Worm (Caenorhabditis elegans) whole organism, mixed stage, embryonic: ENCODE measurements around the gene ZK84.4.

Experiments used
- bed-3 ChIP-seq: fragments of 200-800 bp; sonication (Bioruptor generic); optimal IDR thresholded peaks from 3 replicates; lab custom pipeline; 2018; ENCODE audit warnings: mild to moderate bottlenecking, missing genetic modification characterization, moderate library complexity, missing compliant biosample characterization
- blmp-1 ChIP-seq: fragments of 150-350 bp; optimal IDR thresholded peaks from 2 replicates; lab custom pipeline; 2014; ENCODE audit warnings: missing biosample characterization, missing genetic modification characterization
- ceh-43 ChIP-seq: fragments of 200-800 bp; sonication (Bioruptor generic); optimal IDR thresholded peaks from 2 replicates; lab custom pipeline; 2018; ENCODE audit warnings: mild to moderate bottlenecking, missing genetic modification characterization, moderate library complexity, missing compliant biosample characterization
- ceh-83 ChIP-seq: fragments of 200-800 bp; sonication (Bioruptor generic); optimal IDR thresholded peaks from 2 replicates; lab custom pipeline; 2018; ENCODE audit warnings: mild to moderate bottlenecking, missing genetic modification characterization, missing compliant biosample characterization
- ces-1 ChIP-seq: fragments of 150-350 bp; optimal IDR thresholded peaks from 2 replicates; lab custom pipeline; 2014; ENCODE audit warnings: missing biosample characterization, missing genetic modification reagents, missing genetic modification characterization
- elt-1 ChIP-seq: sonication (generic microtip); optimal IDR thresholded peaks from 2 replicates; lab custom pipeline; 2017; ENCODE audit warnings: missing genetic modification characterization, mild to moderate bottlenecking, missing compliant biosample characterization, antibody characterized with exemption, moderate library complexity, borderline replicate concordance; ENCODE audit not compliant: insufficient read depth
- elt-3 ChIP-seq: fragments of 150-350 bp; optimal IDR thresholded peaks from 2 replicates; lab custom pipeline; 2014; ENCODE audit warnings: missing biosample characterization, missing genetic modification characterization
- ham-2 ChIP-seq: fragments of 200-800 bp; sonication (Bioruptor generic); optimal IDR thresholded peaks from 2 replicates; lab custom pipeline; 2018; ENCODE audit warnings: mild to moderate bottlenecking, missing genetic modification characterization, missing compliant biosample characterization
- hlh-1 ChIP-seq: fragments of 150-350 bp; optimal IDR thresholded peaks from 2 replicates; lab custom pipeline; 2014; ENCODE audit warnings: missing biosample characterization, missing genetic modification reagents, missing genetic modification characterization
- lin-13 ChIP-seq: fragments of 150-350 bp; optimal IDR thresholded peaks from 2 replicates; lab custom pipeline; 2014; ENCODE audit warnings: missing biosample characterization, missing genetic modification characterization
- lin-32 ChIP-seq: fragments of 200-800 bp; sonication (Bioruptor generic); optimal IDR thresholded peaks from 2 replicates; lab custom pipeline; 2018; ENCODE audit warnings: mild to moderate bottlenecking, missing genetic modification characterization, missing compliant biosample characterization
- mab-5 ChIP-seq: fragments of 150-350 bp; optimal IDR thresholded peaks from 2 replicates; lab custom pipeline; 2014; ENCODE audit warnings: missing biosample characterization, missing genetic modification characterization
- mep-1 ChIP-seq: fragments of 150-350 bp; optimal IDR thresholded peaks from 2 replicates; lab custom pipeline; 2017; ENCODE audit warnings: missing biosample characterization, missing genetic modification reagents, missing genetic modification characterization, inconsistent platforms
- mls-2 ChIP-seq: sonication (generic microtip); optimal IDR thresholded peaks from 2 replicates; lab custom pipeline; 2016; ENCODE audit warnings: mild to moderate bottlenecking, missing genetic modification characterization, moderate library complexity, missing compliant biosample characterization
- nhr-2 ChIP-seq: fragments of 150-350 bp; optimal IDR thresholded peaks from 2 replicates; lab custom pipeline; 2014; ENCODE audit warnings: missing biosample characterization, missing genetic modification characterization
- nhr-237 ChIP-seq: fragments of 150-350 bp; optimal IDR thresholded peaks from 2 replicates; lab custom pipeline; 2014; ENCODE audit warnings: missing biosample characterization, missing genetic modification characterization
- nhr-28 ChIP-seq: fragments of 150-350 bp; optimal IDR thresholded peaks from 2 replicates; lab custom pipeline; 2014; ENCODE audit warnings: missing biosample characterization, missing genetic modification characterization
- nhr-76 ChIP-seq: sonication (generic microtip); optimal IDR thresholded peaks from 2 replicates; lab custom pipeline; 2017; ENCODE audit warnings: missing biosample characterization, missing genetic modification characterization
- pha-4 ChIP-seq: fragments of 150-350 bp; optimal IDR thresholded peaks from 2 replicates; lab custom pipeline; 2018; ENCODE audit warnings: missing biosample characterization, missing genetic modification reagents, missing genetic modification characterization
- sem-2 ChIP-seq: fragments of 200-800 bp; sonication (Bioruptor generic); optimal IDR thresholded peaks from 2 replicates; lab custom pipeline; 2018; ENCODE audit warnings: mild to moderate bottlenecking, missing genetic modification characterization, missing compliant biosample characterization
- snpc-4 ChIP-seq: fragments of 150-350 bp; optimal IDR thresholded peaks from 2 replicates; lab custom pipeline; 2014; ENCODE audit warnings: missing biosample characterization, missing genetic modification characterization
- sptf-1 ChIP-seq: sonication (generic microtip); optimal IDR thresholded peaks from 2 replicates; lab custom pipeline; 2017; ENCODE audit warnings: mild to moderate bottlenecking, missing genetic modification characterization, moderate library complexity, missing compliant biosample characterization
- tbx-8 ChIP-seq: fragments of 200-800 bp; sonication (Bioruptor generic); optimal IDR thresholded peaks from 2 replicates; lab custom pipeline; 2018; ENCODE audit warnings: mild to moderate bottlenecking, missing genetic modification characterization, moderate library complexity, missing compliant biosample characterization
- unc-39 ChIP-seq: fragments of 150-350 bp; optimal IDR thresholded peaks from 2 replicates; lab custom pipeline; 2014; ENCODE audit warnings: missing biosample characterization, missing genetic modification characterization
- unc-62 ChIP-seq: fragments of 150-350 bp; optimal IDR thresholded peaks from 2 replicates; lab custom pipeline; 2014; ENCODE audit warnings: missing biosample characterization, missing genetic modification reagents, missing genetic modification characterization
- zip-8 ChIP-seq: fragments of 150-350 bp; optimal IDR thresholded peaks from 2 replicates; lab custom pipeline; 2014; ENCODE audit warnings: missing biosample characterization, missing genetic modification characterization
- ztf-11 ChIP-seq: fragments of 150-350 bp; optimal IDR thresholded peaks from 2 replicates; lab custom pipeline; 2014; ENCODE audit warnings: missing biosample characterization, missing genetic modification characterization

The ZK84.4 gene

DNA sequence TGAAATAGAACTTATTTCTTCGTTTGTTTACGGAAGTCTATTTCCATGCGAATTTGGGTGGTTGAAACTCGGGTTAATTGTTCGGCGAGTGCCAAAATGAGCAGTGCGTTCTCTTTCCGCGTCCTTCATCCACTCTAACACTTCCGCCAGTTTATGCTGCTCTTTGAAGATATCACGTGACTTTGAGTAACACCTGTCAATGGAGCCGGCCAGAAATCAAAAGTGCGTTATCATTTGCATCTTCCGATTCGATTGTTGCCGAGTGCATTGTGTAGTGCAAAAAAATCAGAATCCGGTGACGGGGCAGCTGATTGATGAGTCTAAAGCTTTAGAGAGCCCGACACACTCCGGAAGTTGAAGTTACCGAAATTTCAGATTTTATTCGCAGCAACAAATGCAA lies 7.8 kb downstream of the ZK84.4 start:
- no peak for TF ChIP-seq zip-8 (tag; lab: Kevin White, UChicago)
- no peak for TF ChIP-seq nhr-237 (tag; lab: Kevin White, UChicago)
- TF ChIP-seq mep-1 (tag; lab: Kevin White, UChicago) = no peak
- no peak for TF ChIP-seq ceh-43 (GFP tag; lab: Kevin White, UChicago)
- TF ChIP-seq hlh-1 (tag; lab: Kevin White, UChicago) = peak; percentile 51
- no peak for TF ChIP-seq mab-5 (tag; lab: Kevin White, UChicago)
- no peak for TF ChIP-seq pha-4
- TF ChIP-seq unc-62 (GFP tag; lab: Kevin White, UChicago) = peak; percentile 58

ce11 chrII:6000136-6000535 lies 8.7 kb downstream of the ZK84.4 start, which contains the start of gene ins-6:
ins-6 (plus strand) TSS chrII:6000436.
- TF ChIP-seq ceh-83 (no peak), elt-1 (no peak), nhr-2 (tag; lab: Kevin White, UChicago) (no peak), tbx-8 (GFP tag; lab: Kevin White, UChicago) (no peak), snpc-4 (tag; lab: Kevin White, UChicago) (no peak), elt-3 (no peak)

DNA sequence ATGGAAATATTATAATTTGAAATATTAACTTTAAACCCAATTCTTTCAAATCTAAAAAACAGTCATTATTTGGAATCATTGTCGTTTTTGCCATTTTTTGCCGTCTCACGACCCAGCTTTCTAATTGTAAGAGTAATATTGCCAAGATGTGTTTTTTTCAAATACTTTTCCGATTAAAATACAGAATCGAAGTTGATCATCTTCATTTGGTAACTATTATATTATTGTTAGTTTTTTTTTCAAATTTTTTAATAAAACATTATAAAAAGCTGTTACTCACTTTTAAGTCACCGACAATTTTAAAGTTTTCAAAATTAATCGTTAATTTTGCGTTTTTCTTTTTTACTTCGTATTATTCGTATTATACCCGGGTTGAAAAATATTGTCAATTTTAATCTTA lies 11.5 kb downstream of the ZK84.4 start, which contains the start of gene ins-5:
TSS of gene ins-5 (plus strand) at position 301 of the 400 bp plus-strand sequence.
- TF ChIP-seq hlh-1 (tag; lab: Kevin White, UChicago) = no peak
- no peak for TF ChIP-seq sem-2
- no peak for TF ChIP-seq nhr-28 (tag; lab: Kevin White, UChicago)
- TF ChIP-seq, all 35 proteins: peak for 0

ce11 chrII:5996066-5996465 lies 12.7 kb downstream of the ZK84.4 start, which contains the start of gene ins-4:
ins-4 (plus strand) TSS chrII:5996366.
- TF ChIP-seq ces-1 (GFP tag; lab: Kevin White, UChicago) (no peak), lin-13 (no peak), hlh-1 (tag; lab: Kevin White, UChicago) (no peak), ham-2 (no peak), sptf-1 (tag; lab: Kevin White, UChicago) (no peak), unc-39 (no peak), elt-3 (no peak), ceh-83 (no peak), ztf-11 (tag; lab: Kevin White, UChicago) (no peak), blmp-1 (no peak), nhr-76 (tag; lab: Kevin White, UChicago) (no peak), mls-2 (no peak)

DNA sequence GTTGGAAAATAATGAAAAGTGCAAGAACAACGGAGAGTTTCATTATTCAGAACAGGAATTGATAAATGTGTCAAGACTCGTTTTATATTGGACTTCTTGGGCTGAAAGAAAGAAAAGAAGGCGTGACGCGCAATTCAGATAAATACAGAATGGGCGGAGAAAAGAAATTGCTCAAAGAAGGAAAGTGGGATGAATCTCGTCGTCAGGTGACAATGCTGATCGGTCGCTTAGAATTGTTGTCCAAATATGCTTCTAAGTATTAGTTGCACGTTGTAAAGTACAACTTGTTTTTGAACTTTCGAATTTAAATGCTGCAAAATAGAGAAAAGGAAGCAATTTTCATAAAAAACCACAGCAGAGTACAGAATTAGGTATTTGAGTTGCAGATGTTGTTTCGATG lies 18.1 kb downstream of the ZK84.4 start, which contains the start of gene ins-3:
TSS of gene ins-3 (minus strand) at position 101 of the 400 bp plus-strand sequence.
- TF ChIP-seq elt-1 (no peak), bed-3 (no peak), mab-5 (tag; lab: Kevin White, UChicago) (no peak)

DNA sequence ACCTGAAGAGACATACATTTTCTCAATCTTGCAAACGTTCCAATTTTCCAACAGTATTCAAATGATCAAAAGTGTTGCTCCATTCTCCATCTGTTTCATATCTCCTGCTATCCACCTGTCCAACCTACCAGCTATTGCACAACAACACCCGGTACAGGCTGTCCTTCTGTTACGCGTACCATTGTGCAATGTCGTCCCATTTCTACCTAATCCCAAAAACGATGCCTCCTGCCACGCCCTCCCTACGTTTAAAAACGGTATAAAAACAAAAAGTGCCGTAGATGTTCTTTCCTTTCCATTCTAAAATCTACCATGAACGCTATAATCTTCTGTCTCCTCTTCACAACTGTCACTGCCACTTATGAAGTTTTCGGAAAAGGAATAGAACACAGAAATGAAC lies 20.6 kb downstream of the ZK84.4 start, which contains the start of gene ins-2:
TSS of gene ins-2 (plus strand) at position 301 of the 400 bp plus-strand sequence.
- TF ChIP-seq snpc-4 (tag; lab: Kevin White, UChicago) = no peak
- no peak for TF ChIP-seq tbx-8 (GFP tag; lab: Kevin White, UChicago)
- peak; percentile 51 for TF ChIP-seq zip-8 (tag; lab: Kevin White, UChicago)
- TF ChIP-seq lin-32 (GFP tag; lab: Kevin White, UChicago) = peak; percentile 46
- TF ChIP-seq nhr-28 (tag; lab: Kevin White, UChicago) = no peak
- no peak for TF ChIP-seq sem-2

ce11 chrII:5974878-5975277 lies 33.9 kb downstream of the ZK84.4 start, which contains the start of gene B0034.5:
B0034.5 (minus strand) TSS chrII:5974978.
- TF ChIP-seq nhr-76 (tag; lab: Kevin White, UChicago) (no peak), sptf-1 (tag; lab: Kevin White, UChicago) (no peak), ham-2 (no peak), ces-1 (GFP tag; lab: Kevin White, UChicago) (no peak), unc-62 (GFP tag; lab: Kevin White, UChicago) (no peak)
